Worm (Caenorhabditis elegans) whole organism, early embryonic: Measurements from ENCODE around the gene ssq-3.

Experiments
- B0310.2 ChIP-seq: sonication (generic microtip); optimal IDR thresholded peaks from 2 replicates; lab custom pipeline; 2016; ENCODE audit warnings: mild to moderate bottlenecking, missing genetic modification characterization, missing compliant biosample characterization
- F13C5.2 ChIP-seq: sonication (generic microtip); optimal IDR thresholded peaks from 2 replicates; lab custom pipeline; 2017; ENCODE audit warnings: mild to moderate bottlenecking, missing genetic modification characterization, inconsistent platforms, missing compliant biosample characterization
- aly-1 ChIP-seq: sonication (generic microtip); optimal IDR thresholded peaks from 2 replicates; lab custom pipeline; 2016; ENCODE audit warnings: missing genetic modification characterization, missing compliant biosample characterization
- ama-1 ChIP-seq: fragments of 150-350 bp; optimal IDR thresholded peaks from 2 replicates; lab custom pipeline; 2014
- ceh-13 ChIP-seq: fragments of 200-800 bp; sonication (Bioruptor generic); optimal IDR thresholded peaks from 2 replicates; lab custom pipeline; 2018; ENCODE audit warnings: mild to moderate bottlenecking, missing genetic modification characterization, missing compliant biosample characterization
- ceh-36 ChIP-seq: sonication (generic microtip); optimal IDR thresholded peaks from 2 replicates; lab custom pipeline; 2016; ENCODE audit warnings: missing genetic modification characterization, inconsistent platforms, missing compliant biosample characterization
- ets-7 ChIP-seq: sonication (generic microtip); optimal IDR thresholded peaks from 2 replicates; lab custom pipeline; 2016; ENCODE audit warnings: missing genotype, missing genetic modification characterization, missing compliant biosample characterization
- flt-1 ChIP-seq: fragments of 200-800 bp; sonication (Bioruptor generic); IDR thresholded peaks from 2 replicates; pipeline ENCODE4 v1.3.6; 2022; ENCODE audit warnings: missing genetic modification characterization, missing compliant biosample characterization
- hmbx-1 ChIP-seq: sonication (generic microtip); optimal IDR thresholded peaks from 2 replicates; lab custom pipeline; 2016; ENCODE audit warnings: mild to moderate bottlenecking, missing genetic modification characterization, missing compliant biosample characterization
- hmg-4 ChIP-seq: fragments of 200-800 bp; sonication (Bioruptor generic); optimal IDR thresholded peaks from 2 replicates; lab custom pipeline; 2018; ENCODE audit warnings: mild to moderate bottlenecking, missing genetic modification characterization, missing compliant biosample characterization
- hnd-1 ChIP-seq: sonication (generic microtip); optimal IDR thresholded peaks from 2 replicates; lab custom pipeline; 2016; ENCODE audit warnings: missing genetic modification characterization, missing compliant biosample characterization
- pes-1 ChIP-seq: fragments of 200-800 bp; sonication (Bioruptor generic); IDR thresholded peaks from 2 replicates; pipeline ENCODE4 v1.3.6; 2022; ENCODE audit warnings: missing genetic modification reagents, missing genetic modification characterization, missing compliant biosample characterization
- scrt-1 ChIP-seq: fragments of 200-800 bp; sonication (Bioruptor generic); IDR thresholded peaks from 2 replicates; pipeline ENCODE4 v1.3.6; 2022; ENCODE audit warnings: missing genetic modification characterization, missing compliant biosample characterization
- sea-1 ChIP-seq: fragments of 200-800 bp; sonication (Bioruptor generic); conservative IDR thresholded peaks from 2 replicates; pipeline ENCODE4 v1.3.6; 2022; ENCODE audit warnings: missing genetic modification characterization, missing compliant biosample characterization
- tbx-11 ChIP-seq: fragments of 200-800 bp; sonication (Bioruptor generic); IDR thresholded peaks from 2 replicates; pipeline ENCODE4 v1.3.6; 2022; ENCODE audit warnings: missing genetic modification characterization, missing compliant biosample characterization
- tbx-37 ChIP-seq: fragments of 200-800 bp; sonication (Bioruptor generic); conservative IDR thresholded peaks from 2 replicates; pipeline ENCODE4 v1.3.6; 2022; ENCODE audit warnings: missing genetic modification reagents, missing genetic modification characterization, missing compliant biosample characterization
- tra-4 ChIP-seq: sonication (generic microtip); optimal IDR thresholded peaks from 2 replicates; lab custom pipeline; 2017; ENCODE audit warnings: missing genetic modification characterization, missing compliant biosample characterization

The ssq-3 gene

ce11 chrIV:7084632-7085160, 26.7 kb upstream of the ssq-3 start, which contains the start of gene rps-4:
Gene rps-4, minus strand, starts transcription at chrIV:7084682.
- TF ChIP-seq pes-1 (no peak), tbx-11 (GFP tag; lab: Robert Waterston, UW) (no peak), hmg-4 (GFP tag; lab: Kevin White, UChicago) (peak; percentile 38), aly-1 (tag; lab: Kevin White, UChicago) (no peak), tbx-37 (GFP tag; lab: Robert Waterston, UW) (peak; percentile 36; the same call in 1 of the 2 replicates), tra-4 (no peak), hmbx-1 (peak; percentile 14), ets-7 (tag; lab: Kevin White, UChicago) (no peak), B0310.2 (tag; lab: Kevin White, UChicago) (no peak), ama-1 (no peak), flt-1 (GFP tag; lab: Robert Waterston, UW) (no peak), hnd-1 (no peak), F13C5.2 (tag; lab: Kevin White, UChicago) (peak; percentile 86), sea-1 (GFP tag; lab: Robert Waterston, UW) (no peak), ceh-36 (tag; lab: Kevin White, UChicago) (no peak), scrt-1 (no peak), ceh-13 (GFP tag; lab: Kevin White, UChicago) (no peak)

- TF ChIP-seq tbx-11 (GFP tag; lab: Robert Waterston, UW) (no peak), sea-1 (GFP tag; lab: Robert Waterston, UW) (no peak), ets-7 (tag; lab: Kevin White, UChicago) (no peak), ceh-36 (tag; lab: Kevin White, UChicago) (no peak), ama-1 (no peak), pes-1 (no peak), hmg-4 (GFP tag; lab: Kevin White, UChicago) (no peak)
Measured at ce11 chrIV:7094216-7094758, 17.1 kb upstream of the ssq-3 start, which contains the start of gene deb-1. Gene deb-1, minus strand, starts transcription at chrIV:7094266.

DNA sequence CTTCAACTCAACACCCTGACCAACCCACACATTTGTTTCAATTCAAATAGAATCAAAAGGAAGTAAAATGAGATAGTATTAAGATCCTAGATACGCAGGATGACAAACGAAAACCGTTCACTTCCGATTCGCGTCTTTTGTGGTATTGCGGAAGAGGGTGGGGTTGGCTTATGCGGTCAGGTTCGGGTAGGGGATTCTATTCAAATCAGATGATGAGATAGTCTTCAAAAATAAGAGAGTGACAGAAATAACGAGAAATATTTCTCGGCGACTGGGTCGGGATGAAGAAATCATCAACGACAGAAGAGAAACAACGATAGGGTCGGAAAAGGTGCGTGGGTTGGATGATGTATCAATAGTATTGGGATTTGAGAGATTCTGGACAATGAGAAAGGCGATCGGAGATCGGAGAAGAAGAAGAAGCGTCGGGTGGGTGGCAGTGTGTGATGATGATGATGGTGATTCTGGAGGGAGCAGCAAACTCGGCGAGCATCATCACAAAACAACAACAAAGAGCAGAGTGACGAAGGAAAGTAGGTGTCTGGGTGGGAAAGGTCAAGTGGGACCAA, 15.9 kb upstream of the ssq-3 start:
- TF ChIP-seq hmg-4 (GFP tag; lab: Kevin White, UChicago) (no peak), aly-1 (tag; lab: Kevin White, UChicago) (no peak), B0310.2 (tag; lab: Kevin White, UChicago) (no peak), ama-1 (no peak), pes-1 (no peak), ets-7 (tag; lab: Kevin White, UChicago) (no peak), hnd-1 (no peak)

DNA sequence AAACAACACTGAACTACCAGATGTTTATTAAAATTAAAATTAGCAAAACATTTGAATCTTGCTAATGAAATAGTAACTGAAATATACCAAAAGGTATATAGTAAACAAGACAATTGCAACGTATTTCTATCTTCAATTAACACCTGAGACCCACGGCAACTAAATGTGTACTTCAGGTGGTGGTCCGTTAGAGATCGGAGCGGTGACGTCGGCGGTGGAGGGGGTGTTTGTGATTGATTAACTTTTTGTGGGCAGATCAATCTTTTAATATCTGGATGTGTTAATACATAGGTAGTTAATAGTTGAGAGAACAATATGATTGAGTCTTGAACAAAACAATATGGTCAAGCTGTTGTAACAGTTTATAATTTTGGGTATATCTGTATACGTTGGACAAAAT, 15.3 kb upstream of the ssq-3 start:
- TF ChIP-seq ceh-36 (tag; lab: Kevin White, UChicago) (no peak), F13C5.2 (tag; lab: Kevin White, UChicago) (no peak), tra-4 (no peak), aly-1 (tag; lab: Kevin White, UChicago) (no peak), tbx-37 (GFP tag; lab: Robert Waterston, UW) (no peak), scrt-1 (no peak), hmbx-1 (no peak), B0310.2 (tag; lab: Kevin White, UChicago) (no peak), ama-1 (no peak), ceh-13 (GFP tag; lab: Kevin White, UChicago) (no peak), ets-7 (tag; lab: Kevin White, UChicago) (no peak), hmg-4 (GFP tag; lab: Kevin White, UChicago) (no peak), hnd-1 (no peak), flt-1 (GFP tag; lab: Robert Waterston, UW) (no peak), tbx-11 (GFP tag; lab: Robert Waterston, UW) (no peak), sea-1 (GFP tag; lab: Robert Waterston, UW) (no peak), pes-1 (no peak)

ce11 chrIV:7097450-7097849, 14.0 kb upstream of the ssq-3 start:
- TF ChIP-seq pes-1 (no peak), F13C5.2 (tag; lab: Kevin White, UChicago) (no peak), B0310.2 (tag; lab: Kevin White, UChicago) (no peak), flt-1 (GFP tag; lab: Robert Waterston, UW) (no peak), sea-1 (GFP tag; lab: Robert Waterston, UW) (no peak), aly-1 (tag; lab: Kevin White, UChicago) (no peak), hmg-4 (GFP tag; lab: Kevin White, UChicago) (no peak), hmbx-1 (no peak), tbx-11 (GFP tag; lab: Robert Waterston, UW) (no peak), tra-4 (no peak), ceh-13 (GFP tag; lab: Kevin White, UChicago) (no peak), ets-7 (tag; lab: Kevin White, UChicago) (no peak), ceh-36 (tag; lab: Kevin White, UChicago) (no peak), hnd-1 (no peak), tbx-37 (GFP tag; lab: Robert Waterston, UW) (no peak), scrt-1 (no peak)

DNA sequence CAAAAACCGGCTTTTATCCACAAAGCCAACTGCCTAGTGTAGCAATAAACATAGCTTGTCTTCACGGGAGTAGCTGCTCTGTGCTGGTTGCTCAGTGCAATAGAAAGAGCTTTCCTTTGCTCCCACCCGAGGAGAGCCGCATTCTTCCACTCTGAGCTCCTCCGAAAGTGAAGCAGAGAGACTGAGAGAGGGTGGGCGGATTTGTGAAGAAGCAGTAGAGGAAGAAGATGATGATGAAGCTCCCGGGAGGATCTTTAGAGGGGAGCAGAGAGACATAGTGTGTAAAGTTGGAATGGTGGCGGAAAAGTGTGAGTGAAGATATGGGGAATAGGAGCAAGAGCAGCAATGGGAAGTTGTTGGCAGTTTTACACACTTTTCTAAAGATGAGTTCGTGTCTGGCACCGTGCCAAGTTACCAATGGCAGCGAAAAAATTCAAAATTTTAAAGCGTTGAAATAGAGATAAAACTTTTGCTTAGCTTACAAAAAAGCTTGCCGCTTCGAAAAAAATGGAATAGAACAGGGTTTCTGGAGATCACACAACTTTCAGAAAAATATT, 12.8 kb upstream of the ssq-3 start, which contains the start of gene ZC477.4:
Gene ZC477.4, minus strand, starts transcription at position 276 of the 557 bp plus-strand sequence.
- peak; percentile 21 for TF ChIP-seq hmg-4 (GFP tag; lab: Kevin White, UChicago)
- TF ChIP-seq tbx-11 (GFP tag; lab: Robert Waterston, UW): no peak
- TF ChIP-seq scrt-1: no peak

DNA sequence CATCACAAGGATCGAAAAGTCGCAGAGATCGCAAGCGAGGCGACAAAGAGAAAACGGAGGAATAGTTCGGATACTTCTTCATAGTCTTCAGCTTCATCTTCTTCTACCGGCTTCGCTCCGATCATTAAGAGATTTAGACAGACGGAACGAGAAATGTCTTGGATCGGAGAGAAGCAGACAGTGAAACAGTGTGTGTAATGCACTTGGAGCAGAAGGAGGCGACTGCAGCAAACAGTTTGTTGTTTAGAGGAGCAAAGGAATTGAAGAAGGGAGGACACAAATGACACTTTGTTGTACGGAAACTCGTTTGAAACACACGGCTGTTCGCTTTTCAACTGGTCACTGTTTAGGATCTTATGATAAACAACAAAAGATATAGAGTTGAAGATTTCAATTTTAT, 12.0 kb upstream of the ssq-3 start:
- no peak for TF ChIP-seq hmg-4 (GFP tag; lab: Kevin White, UChicago)
- no peak for TF ChIP-seq aly-1 (tag; lab: Kevin White, UChicago)
- no peak for TF ChIP-seq ama-1
- TF ChIP-seq sea-1 (GFP tag; lab: Robert Waterston, UW): no peak
- no peak for TF ChIP-seq ets-7 (tag; lab: Kevin White, UChicago)
- TF ChIP-seq hmbx-1: no peak
- TF ChIP-seq tbx-37 (GFP tag; lab: Robert Waterston, UW): no peak
- TF ChIP-seq flt-1 (GFP tag; lab: Robert Waterston, UW): no peak
- no peak for TF ChIP-seq hnd-1
- TF ChIP-seq tbx-11 (GFP tag; lab: Robert Waterston, UW): no peak
- no peak for TF ChIP-seq B0310.2 (tag; lab: Kevin White, UChicago)
- TF ChIP-seq tra-4: no peak
- TF ChIP-seq pes-1: no peak
- no peak for TF ChIP-seq F13C5.2 (tag; lab: Kevin White, UChicago)
- no peak for TF ChIP-seq ceh-36 (tag; lab: Kevin White, UChicago)
